Fruit fly (Drosophila melanogaster): ENCODE measurements around the gene Cht2.

DNA sequence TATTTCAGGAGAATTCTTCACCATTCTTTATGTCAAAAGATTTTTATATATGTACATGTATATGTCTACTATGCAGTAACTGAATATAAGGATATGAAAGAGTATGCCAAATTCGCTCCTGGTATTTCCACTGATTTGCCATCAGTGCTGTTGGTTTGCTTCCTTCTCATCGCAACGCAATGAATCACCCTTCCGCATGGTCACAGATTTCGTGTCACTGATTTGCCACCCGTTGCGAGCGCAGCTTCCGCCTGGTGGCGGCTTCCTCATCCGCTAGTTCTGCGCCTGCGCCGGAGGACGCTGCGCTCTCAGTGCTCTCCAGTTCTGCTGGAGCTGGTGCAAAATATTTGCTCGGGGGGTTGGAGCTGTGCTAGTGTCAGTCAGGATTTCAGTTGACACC, 7.5 kb downstream of the Cht2 start:
- TF ChIP-seq CG9139 (GFP tag; optimal IDR thresholded peaks at IDR 0.05), result no peak
- TF ChIP-seq Eip78C (GFP tag), result peak; percentile 57
- no peak for TF ChIP-seq OdsH (GFP tag; optimal IDR thresholded peaks at IDR 0.05)

Measured in whole organism, prepupa.